Worm (Caenorhabditis elegans): ENCODE data around the gene cni-1.
"Not testable (repeated sequence)": the region's sequence is repeated elsewhere in the genome, so short reads cannot be mapped to it uniquely, and the experiment has no call there.

The cni-1 gene

DNA sequence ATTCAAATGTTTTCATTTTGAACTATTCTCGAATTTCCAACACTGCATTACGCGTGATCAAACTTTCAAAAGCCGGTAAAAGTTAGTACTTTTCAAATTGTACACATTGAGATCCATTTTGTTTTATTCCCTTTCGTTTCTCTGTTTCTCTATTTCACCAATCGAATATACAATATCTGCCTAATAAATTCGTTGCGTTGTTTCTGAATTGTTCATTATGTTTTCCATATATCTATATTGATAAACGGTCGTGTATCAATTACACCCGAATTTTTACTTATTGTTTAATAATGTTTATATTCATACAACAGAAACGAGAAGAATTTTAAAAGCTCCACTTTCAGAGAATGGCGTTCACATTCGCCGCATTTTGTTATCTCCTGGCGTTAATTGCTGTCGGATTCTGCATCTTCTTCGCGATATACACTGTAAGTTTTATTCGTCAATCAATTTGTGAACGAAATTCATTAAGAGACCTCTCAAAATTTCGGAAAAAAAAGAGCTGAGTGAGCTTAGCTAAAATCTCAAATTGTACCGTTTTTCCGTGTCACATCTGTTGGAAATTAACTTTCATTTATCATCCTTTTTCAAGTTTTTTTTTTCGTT is at the start of gene cni-1:
cni-1 (plus strand) TSS at position 345 of the 606 bp plus-strand sequence.
- TF ChIP-seq snpc-4 (tag; optimal IDR thresholded peaks at IDR 0.05): no peak
- no peak for TF ChIP-seq ztf-11 (tag; optimal IDR thresholded peaks at IDR 0.05)
- TF ChIP-seq mab-5 (tag; optimal IDR thresholded peaks at IDR 0.05): no peak
- TF ChIP-seq gmeb-1 (tag; optimal IDR thresholded peaks at IDR 0.05): no peak
- TF ChIP-seq ceh-82 (tag; optimal IDR thresholded peaks at IDR 0.05): no peak
- TF ChIP-seq F13H6.1 (tag; optimal IDR thresholded peaks at IDR 0.05): no peak

DNA sequence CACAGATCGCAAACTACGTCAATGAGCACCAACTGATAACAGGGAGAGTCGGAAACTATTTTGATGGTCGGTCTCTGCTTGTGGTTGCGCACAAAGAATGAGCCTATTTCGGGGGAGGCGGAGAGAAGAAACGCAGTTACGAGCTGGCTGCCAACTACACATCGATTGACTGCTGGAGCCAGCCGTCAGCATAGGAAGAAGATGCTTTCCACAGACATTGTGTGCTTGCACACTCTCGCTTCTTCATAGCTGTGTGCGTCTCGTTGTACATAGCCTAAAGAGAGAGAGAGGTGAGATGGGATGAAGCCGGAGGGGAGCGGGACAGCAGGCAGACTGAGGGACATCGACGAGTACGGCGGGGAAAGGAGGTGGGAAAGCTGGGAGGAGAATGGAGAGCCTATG is 49.7 kb upstream of the cni-1 start:
- TF ChIP-seq nhr-129 (tag; optimal IDR thresholded peaks at IDR 0.05): peak; percentile 88
- TF ChIP-seq ama-1 (optimal IDR thresholded peaks at IDR 0.05): no peak
- TF ChIP-seq sem-4 (tag; optimal IDR thresholded peaks at IDR 0.05): peak; percentile 44
- no peak for TF ChIP-seq nhr-11 (tag; optimal IDR thresholded peaks at IDR 0.05)
- peak; percentile 79 for TF ChIP-seq F13H6.1 (tag; optimal IDR thresholded peaks at IDR 0.05)
- no peak for TF ChIP-seq ztf-4 (tag; optimal IDR thresholded peaks at IDR 0.05)
- TF ChIP-seq fos-1 (tag; optimal IDR thresholded peaks at IDR 0.05): peak; percentile 64
- peak; percentile 74 for TF ChIP-seq C34F6.9 (tag; optimal IDR thresholded peaks at IDR 0.05)
- TF ChIP-seq crh-2 (tag; optimal IDR thresholded peaks at IDR 0.05): peak; percentile 74
- no peak for TF ChIP-seq egl-27 (tag; optimal IDR thresholded peaks at IDR 0.05)
- peak; percentile 81 for TF ChIP-seq zag-1 (tag; optimal IDR thresholded peaks at IDR 0.05)
- TF ChIP-seq lin-11 (tag; optimal IDR thresholded peaks at IDR 0.05): peak; percentile 73
- TF ChIP-seq blmp-1 (tag; optimal IDR thresholded peaks at IDR 0.05; ENCODE audit: insufficient read depth): no peak
- no peak for TF ChIP-seq snpc-4 (tag; optimal IDR thresholded peaks at IDR 0.05)
- no peak for TF ChIP-seq ceh-82 (tag; optimal IDR thresholded peaks at IDR 0.05)
- TF ChIP-seq R02D3.7 (tag; optimal IDR thresholded peaks at IDR 0.05): no peak
- TF ChIP-seq unc-55 (GFP tag; optimal IDR thresholded peaks at IDR 0.05): peak; percentile 78
- TF ChIP-seq unc-39 (tag; optimal IDR thresholded peaks at IDR 0.05): peak; percentile 37
- peak; percentile 17 for TF ChIP-seq mab-5 (tag; optimal IDR thresholded peaks at IDR 0.05)
- TF ChIP-seq lin-13 (GFP tag; optimal IDR thresholded peaks at IDR 0.05): peak; percentile 12
- TF ChIP-seq sma-9 (GFP tag; optimal IDR thresholded peaks at IDR 0.05): peak; percentile 57
- TF ChIP-seq sma-9 (tag; optimal IDR thresholded peaks at IDR 0.05): no peak
- TF ChIP-seq peb-1 (tag; optimal IDR thresholded peaks at IDR 0.05): no peak
- no peak for TF ChIP-seq nhr-10 (tag; optimal IDR thresholded peaks at IDR 0.05)
- TF ChIP-seq nhr-21 (tag; optimal IDR thresholded peaks at IDR 0.05): peak; percentile 16
- no peak for TF ChIP-seq elt-3 (tag; optimal IDR thresholded peaks at IDR 0.05)
- TF ChIP-seq lsy-2 (tag; optimal IDR thresholded peaks at IDR 0.05): peak in 1 of 2 experiments; percentile 44

DNA sequence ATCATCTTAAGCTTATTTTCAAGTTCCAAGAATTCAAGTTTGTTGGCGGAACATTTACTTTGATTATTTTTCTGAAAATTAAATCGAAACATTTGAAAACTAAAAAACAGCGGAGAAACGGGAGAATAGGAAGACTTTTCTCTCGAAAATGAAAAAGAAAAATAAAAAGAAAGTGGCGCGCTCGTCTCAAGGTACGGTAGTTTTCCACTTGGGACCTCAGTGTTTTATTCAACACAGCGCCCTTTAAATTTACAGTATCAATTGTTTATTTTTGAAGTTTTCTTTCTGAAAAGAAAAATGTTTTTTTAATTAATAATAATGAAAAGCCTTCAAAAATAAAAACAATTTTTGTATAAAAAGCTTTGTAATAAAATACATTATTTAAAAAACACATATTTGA is 48.6 kb upstream of the cni-1 start:
- no peak for TF ChIP-seq mab-5 (tag; optimal IDR thresholded peaks at IDR 0.05)
- TF ChIP-seq lsy-2 (tag; optimal IDR thresholded peaks at IDR 0.05): peak in 1 of 2 experiments; percentile 72

DNA sequence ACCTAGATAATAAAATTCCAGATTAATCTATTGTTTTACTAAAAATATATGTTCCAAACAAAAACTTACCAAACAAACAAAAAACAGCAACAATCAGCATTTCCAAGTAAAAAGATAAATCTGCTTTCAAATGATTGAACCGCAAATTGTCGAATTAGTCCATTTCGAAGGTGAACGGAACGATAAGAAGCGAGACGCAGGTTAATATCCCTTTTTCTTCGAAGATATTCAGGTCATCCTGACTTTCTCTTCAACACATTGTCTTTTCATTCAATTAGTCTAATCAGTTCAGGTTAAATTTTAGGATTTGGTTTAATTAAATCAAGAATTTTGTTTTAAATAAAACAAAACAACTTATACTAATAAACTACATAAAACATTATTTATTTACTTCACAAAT is 46.8 kb upstream of the cni-1 start, which contains the start of gene B0365.9:
B0365.9 (minus strand) TSS at position 186 of the 400 bp plus-strand sequence.
- no peak for TF ChIP-seq fos-1 (tag; optimal IDR thresholded peaks at IDR 0.05)
- no peak for TF ChIP-seq egl-27 (tag; optimal IDR thresholded peaks at IDR 0.05)
- TF ChIP-seq nhr-23 (tag; optimal IDR thresholded peaks at IDR 0.05): no peak
- no peak for TF ChIP-seq alr-1 (tag; optimal IDR thresholded peaks at IDR 0.05)
- TF ChIP-seq sem-4 (tag; optimal IDR thresholded peaks at IDR 0.05): no peak
- no peak for TF ChIP-seq sma-9 (GFP tag; optimal IDR thresholded peaks at IDR 0.05)
- no peak for TF ChIP-seq sma-9 (tag; optimal IDR thresholded peaks at IDR 0.05)
- TF ChIP-seq F13H6.1 (tag; optimal IDR thresholded peaks at IDR 0.05): no peak
- TF ChIP-seq ama-1 (optimal IDR thresholded peaks at IDR 0.05): no peak
- no peak for TF ChIP-seq ZK546.5 (tag; optimal IDR thresholded peaks at IDR 0.05)

DNA sequence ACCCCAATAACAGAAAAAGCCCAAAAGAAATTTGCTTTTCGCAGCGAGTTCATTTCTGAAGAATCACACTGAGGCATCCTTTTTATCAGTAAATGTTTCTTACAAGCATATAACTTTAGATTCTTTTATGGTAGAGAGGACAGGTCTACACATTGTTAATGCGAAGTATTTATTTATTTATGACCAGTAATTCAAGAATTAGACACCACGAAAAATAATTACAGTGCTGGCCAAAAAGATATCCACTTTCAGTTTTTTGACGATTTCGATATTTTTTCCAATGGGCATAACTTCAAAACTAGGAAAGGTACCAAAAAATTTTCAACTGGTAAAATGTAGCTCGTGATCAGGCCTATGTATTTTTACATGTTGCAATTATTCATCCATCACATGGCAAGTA is 45.3 kb upstream of the cni-1 start, which contains the start of gene clec-225:
clec-225 (minus strand) TSS at position 101 of the 400 bp plus-strand sequence.
- TF ChIP-seq blmp-1 (tag; optimal IDR thresholded peaks at IDR 0.05; ENCODE audit: insufficient read depth); mdl-1 (tag; optimal IDR thresholded peaks at IDR 0.05); lin-13 (GFP tag; optimal IDR thresholded peaks at IDR 0.05): not testable (repeated sequence)

Data from whole organism, L2 larva.